Worm (Caenorhabditis elegans) whole organism, young adult: ENCODE data around the gene F08G2.4.

ENCODE experiments used
- B0035.1 ChIP-seq: sonication (generic microtip); optimal IDR thresholded peaks from 2 replicates; lab custom pipeline; 2016; ENCODE audit warnings: missing genetic modification characterization, mild to moderate bottlenecking, missing compliant biosample characterization, missing genotype, missing genetic modification reagents
- F49E8.2 ChIP-seq: sonication (generic microtip); optimal IDR thresholded peaks from 3 replicates; lab custom pipeline; 2017; ENCODE audit warnings: missing genetic modification characterization, mild to moderate bottlenecking, missing compliant biosample characterization, antibody characterized with exemption, moderate library complexity; ENCODE audit not compliant: insufficient read depth
- F55B11.4 ChIP-seq: sonication (generic microtip); optimal IDR thresholded peaks from 2 replicates; lab custom pipeline; 2016; ENCODE audit warnings: missing compliant biosample characterization, missing genetic modification characterization, borderline replicate concordance; ENCODE audit not compliant: insufficient read depth
- Y56A3A.18 ChIP-seq: fragments of 200-800 bp; sonication (Bioruptor generic); IDR thresholded peaks from 2 replicates; pipeline ENCODE4 v1.3.6; 2022; ENCODE audit warnings: missing genetic modification reagents, missing genetic modification characterization, missing compliant biosample characterization
- Y95B8A.8 ChIP-seq: fragments of 200-800 bp; sonication (Bioruptor generic); IDR thresholded peaks from 2 replicates; pipeline ENCODE4 v1.3.6; 2022; ENCODE audit warnings: missing genetic modification reagents, missing genetic modification characterization, missing compliant biosample characterization
- ZK185.1 ChIP-seq: sonication (generic microtip); optimal IDR thresholded peaks from 2 replicates; lab custom pipeline; 2016; ENCODE audit warnings: mild to moderate bottlenecking, missing genetic modification characterization, missing compliant biosample characterization; ENCODE audit not compliant: poor library complexity, severe bottlenecking
- aptf-2 ChIP-seq: fragments of 200-800 bp; sonication (Bioruptor generic); conservative IDR thresholded peaks from 2 replicates; pipeline ENCODE4 v1.3.6; 2022; ENCODE audit warnings: missing genetic modification reagents, missing genetic modification characterization, missing compliant biosample characterization
- atf-7 ChIP-seq: sonication (generic microtip); optimal IDR thresholded peaks from 2 replicates; lab custom pipeline; 2017; ENCODE audit warnings: mild to moderate bottlenecking, missing genetic modification characterization, missing compliant biosample characterization
- attf-6 ChIP-seq: fragments of 200-800 bp; sonication (Bioruptor generic); IDR thresholded peaks from 2 replicates; pipeline ENCODE4 v1.3.6; 2022; ENCODE audit warnings: missing genetic modification reagents, missing genetic modification characterization, missing compliant biosample characterization
- ccch-3 ChIP-seq: fragments of 200-800 bp; sonication (Bioruptor generic); optimal IDR thresholded peaks from 2 replicates; lab custom pipeline; 2018; ENCODE audit warnings: mild to moderate bottlenecking, missing genetic modification characterization, missing compliant biosample characterization
- ceh-100 ChIP-seq: fragments of 200-800 bp; sonication (Bioruptor generic); IDR thresholded peaks from 2 replicates; pipeline ENCODE4 v1.3.6; 2022; ENCODE audit warnings: missing genetic modification reagents, missing genetic modification characterization, missing compliant biosample characterization
- ceh-91 ChIP-seq: fragments of 200-800 bp; sonication (Bioruptor generic); IDR thresholded peaks from 2 replicates; pipeline ENCODE4 v1.3.6; 2022; ENCODE audit warnings: missing genetic modification reagents, missing genetic modification characterization, missing compliant biosample characterization
- die-1 ChIP-seq: sonication (generic microtip); optimal IDR thresholded peaks from 2 replicates; lab custom pipeline; 2016; ENCODE audit warnings: missing genotype, mild to moderate bottlenecking, missing genetic modification characterization, missing compliant biosample characterization
- egl-18 ChIP-seq: fragments of 200-800 bp; sonication (Bioruptor generic); IDR thresholded peaks from 2 replicates; pipeline ENCODE4 v1.3.6; 2022; ENCODE audit warnings: missing genetic modification reagents, missing genetic modification characterization, missing compliant biosample characterization
- gei-17 ChIP-seq: fragments of 200-800 bp; sonication (Bioruptor generic); optimal IDR thresholded peaks from 2 replicates; lab custom pipeline; 2018; ENCODE audit warnings: mild to moderate bottlenecking, missing genetic modification characterization, missing compliant biosample characterization
- lag-1 ChIP-seq: fragments of 200-800 bp; sonication (Bioruptor generic); IDR thresholded peaks from 2 replicates; pipeline ENCODE4 v1.3.6; 2022; ENCODE audit warnings: missing genetic modification reagents, missing genetic modification characterization, missing compliant biosample characterization
- let-607 ChIP-seq, 2 experiments: fragments of 200-800 bp in 1 of 2; sonication (Bioruptor generic) in 1 of 2; sonication (generic microtip) in 1 of 2; optimal IDR thresholded peaks; 2 replicates each; lab custom pipeline; 2016 to 2018; ENCODE audit warnings: mild to moderate bottlenecking in 2 of 2, missing compliant biosample characterization in 2 of 2, missing genetic modification characterization in 2 of 2, moderate library complexity in 2 of 2, missing genotype in 1 of 2
- lin-26 ChIP-seq: fragments of 200-800 bp; sonication (Bioruptor generic); IDR thresholded peaks from 2 replicates; pipeline ENCODE4 v1.3.6; 2022; ENCODE audit warnings: missing genetic modification reagents, missing genetic modification characterization, missing compliant biosample characterization
- lin-40 ChIP-seq: sonication (generic microtip); optimal IDR thresholded peaks from 2 replicates; lab custom pipeline; 2016; ENCODE audit warnings: missing genetic modification characterization, mild to moderate bottlenecking, missing compliant biosample characterization, missing genotype, missing genetic modification reagents
- lsl-1 ChIP-seq: fragments of 200-800 bp; sonication (Bioruptor generic); optimal IDR thresholded peaks from 2 replicates; lab custom pipeline; 2018; ENCODE audit warnings: mild to moderate bottlenecking, missing genetic modification characterization, moderate library complexity, missing compliant biosample characterization
- lsy-27 ChIP-seq: sonication (generic microtip); optimal IDR thresholded peaks from 2 replicates; lab custom pipeline; 2017; ENCODE audit warnings: missing genetic modification characterization, mild to moderate bottlenecking, missing compliant biosample characterization, antibody characterized with exemption, missing genotype, borderline replicate concordance; ENCODE audit not compliant: insufficient read depth
- madf-10 ChIP-seq: sonication (generic microtip); optimal IDR thresholded peaks from 2 replicates; lab custom pipeline; 2016; ENCODE audit warnings: mild to moderate bottlenecking, missing genetic modification characterization, missing compliant biosample characterization
- nfyb-1 ChIP-seq: fragments of 200-800 bp; sonication (Bioruptor generic); IDR thresholded peaks from 2 replicates; pipeline ENCODE4 v1.3.6; 2022; ENCODE audit warnings: missing genetic modification reagents, missing genetic modification characterization, missing compliant biosample characterization
- nhr-80 ChIP-seq: sonication (generic microtip); optimal IDR thresholded peaks from 2 replicates; lab custom pipeline; 2016; ENCODE audit warnings: missing genetic modification characterization, missing compliant biosample characterization
- rcor-1 ChIP-seq: fragments of 200-800 bp; sonication (Bioruptor generic); IDR thresholded peaks from 2 replicates; pipeline ENCODE4 v1.3.6; 2022; ENCODE audit warnings: missing genetic modification reagents, missing genetic modification characterization, missing compliant biosample characterization
- rpc-1 ChIP-seq, 2 experiments: fragments of 150-350 bp in 1 of 2; sonication (generic microtip) in 1 of 2; optimal IDR thresholded peaks; 2 replicates each; lab custom pipeline; 2014 to 2018; ENCODE audit warnings: missing biosample characterization in 1 of 2, missing genetic modification characterization in 1 of 2, missing genetic modification reagents in 1 of 2, missing genotype in 1 of 2
- sdz-38 ChIP-seq: sonication (generic microtip); optimal IDR thresholded peaks from 2 replicates; lab custom pipeline; 2016; ENCODE audit warnings: missing genotype, missing genetic modification characterization, missing compliant biosample characterization
- snpc-1.1 ChIP-seq: sonication (generic microtip); optimal IDR thresholded peaks from 2 replicates; lab custom pipeline; 2017; ENCODE audit warnings: missing genetic modification characterization, mild to moderate bottlenecking, missing compliant biosample characterization, antibody characterized with exemption, moderate library complexity, missing genotype, missing genetic modification reagents; ENCODE audit not compliant: insufficient read depth
- snpc-1.3 ChIP-seq: sonication (generic microtip); optimal IDR thresholded peaks from 2 replicates; lab custom pipeline; 2017; ENCODE audit warnings: missing genetic modification characterization, mild to moderate bottlenecking, missing compliant biosample characterization, antibody characterized with exemption, moderate library complexity, missing genotype, missing genetic modification reagents; ENCODE audit not compliant: insufficient read depth
- snpc-3.4 ChIP-seq: sonication (generic microtip); optimal IDR thresholded peaks from 2 replicates; lab custom pipeline; 2017; ENCODE audit warnings: missing genetic modification characterization, mild to moderate bottlenecking, missing compliant biosample characterization, antibody characterized with exemption, moderate library complexity, missing genotype, missing genetic modification reagents
- snpc-4 ChIP-seq, 5 experiments: fragments of 150-350 bp in 1 of 5; sonication (generic microtip) in 4 of 5; optimal IDR thresholded peaks; 2 replicates each; lab custom pipeline; 2014 to 2018; ENCODE audit warnings: missing genetic modification characterization in 5 of 5, missing biosample characterization in 3 of 5, antibody characterized with exemption in 2 of 5, mild to moderate bottlenecking in 2 of 5, missing compliant biosample characterization in 2 of 5, missing genotype in 2 of 5, moderate library complexity in 2 of 5, missing genetic modification reagents in 1 of 5
- tbp1 ChIP-seq: fragments of 200-800 bp; sonication (Bioruptor generic); optimal IDR thresholded peaks from 2 replicates; lab custom pipeline; 2018; ENCODE audit warnings: mild to moderate bottlenecking, missing genetic modification characterization, missing compliant biosample characterization
- xnd-1 ChIP-seq: sonication (generic microtip); optimal IDR thresholded peaks from 2 replicates; lab custom pipeline; 2016; ENCODE audit warnings: missing genotype, missing genetic modification reagents, missing genetic modification characterization, missing compliant biosample characterization
- zfh-2 ChIP-seq: fragments of 200-800 bp; sonication (Bioruptor generic); conservative IDR thresholded peaks from 2 replicates; pipeline ENCODE4 v1.3.6; 2022; ENCODE audit warnings: missing genetic modification reagents, missing genetic modification characterization, missing compliant biosample characterization
- ztf-18 ChIP-seq: sonication (generic microtip); optimal IDR thresholded peaks from 2 replicates; lab custom pipeline; 2016; ENCODE audit warnings: missing genotype, mild to moderate bottlenecking, missing genetic modification characterization, missing compliant biosample characterization
- ztf-22 ChIP-seq: fragments of 200-800 bp; sonication (Bioruptor generic); optimal IDR thresholded peaks from 2 replicates; lab custom pipeline; 2018; ENCODE audit warnings: mild to moderate bottlenecking, missing genetic modification characterization, moderate library complexity, missing compliant biosample characterization

Gene F08G2.4

ce11 chrII:13842340-13842739 lies 11.9 kb downstream of the F08G2.4 start:
- TF ChIP-seq xnd-1 (tag; lab: Kevin White, UChicago), result no peak

ce11 chrII:13846018-13846417 lies 15.6 kb downstream of the F08G2.4 start:
- no peak for TF ChIP-seq atf-7 (tag; lab: Kevin White, UChicago)
- TF ChIP-seq snpc-4 (GFP tag; optimal IDR thresholded peaks at IDR 0.05; lab: Kevin White, UChicago), result no peak
- peak in 1 of 4 experiments; percentile 51 for TF ChIP-seq snpc-4 (tag; optimal IDR thresholded peaks at IDR 0.05; lab: Kevin White, UChicago)
- TF ChIP-seq nhr-80, result peak; percentile 81
- peak in 1 of 2 experiments; percentile 6 for TF ChIP-seq let-607 (tag; optimal IDR thresholded peaks at IDR 0.05; lab: Kevin White, UChicago)
- TF ChIP-seq, all 124 proteins: peak for 3

ce11 chrII:13847366-13847765 lies 17.0 kb downstream of the F08G2.4 start:
- no peak for TF ChIP-seq ceh-91 (GFP tag; lab: Robert Waterston, UW)
- TF ChIP-seq gei-17 (GFP tag; lab: Kevin White, UChicago), result no peak
- TF ChIP-seq lsy-27 (tag; lab: Kevin White, UChicago), result no peak
- no peak for TF ChIP-seq tbp1 (GFP tag; lab: Kevin White, UChicago)
- TF ChIP-seq rpc-1 (optimal IDR thresholded peaks at IDR 0.05; lab: Kevin White, UChicago), result no peak
- TF ChIP-seq rpc-1 (tag; optimal IDR thresholded peaks at IDR 0.05; lab: Kevin White, UChicago), result no peak
- TF ChIP-seq ztf-18 (tag; lab: Kevin White, UChicago), result no peak
- no peak for TF ChIP-seq sdz-38
- no peak for TF ChIP-seq egl-18 (GFP tag; lab: Robert Waterston, UW)
- TF ChIP-seq ccch-3 (GFP tag; lab: Kevin White, UChicago), result no peak
- TF ChIP-seq ceh-100, result no peak
- TF ChIP-seq xnd-1 (tag; lab: Kevin White, UChicago), result no peak
- no peak for TF ChIP-seq lin-26 (GFP tag; lab: Robert Waterston, UW)
- no peak for TF ChIP-seq Y95B8A.8 (GFP tag; lab: Robert Waterston, UW)
- no peak for TF ChIP-seq madf-10 (tag; lab: Kevin White, UChicago)
- TF ChIP-seq lsl-1 (GFP tag; lab: Kevin White, UChicago), result no peak
- no peak for TF ChIP-seq ztf-22 (GFP tag; lab: Kevin White, UChicago)
- no peak for TF ChIP-seq attf-6 (GFP tag; lab: Robert Waterston, UW)
- TF ChIP-seq, all 124 proteins: peak for 0

- no peak for TF ChIP-seq lag-1 (GFP tag; lab: Robert Waterston, UW)
- no peak for TF ChIP-seq B0035.1 (tag; lab: Kevin White, UChicago)
- TF ChIP-seq F55B11.4 (tag; lab: Kevin White, UChicago), result no peak
- TF ChIP-seq tbp1 (GFP tag; lab: Kevin White, UChicago), result no peak
- TF ChIP-seq Y56A3A.18, result no peak
Observed at ce11 chrII:13852004-13852403, 21.6 kb downstream of the F08G2.4 start, which contains the start of gene F08G2.8. Gene F08G2.8, plus strand, starts transcription at chrII:13852304.

ce11 chrII:13852532-13853199 lies 22.3 kb downstream of the F08G2.4 start:
- peak; percentile 25 for TF ChIP-seq xnd-1 (tag; lab: Kevin White, UChicago)
- peak; percentile 70 for TF ChIP-seq F49E8.2
- TF ChIP-seq zfh-2 (GFP tag; lab: Robert Waterston, UW), result peak; percentile 59
- TF ChIP-seq rcor-1 (GFP tag; lab: Robert Waterston, UW), result 0 out of 2 replicates have a peak, but pooled peaks have one; percentile 25
- peak; percentile 13 for TF ChIP-seq snpc-1.3 (tag; lab: Kevin White, UChicago)
- TF ChIP-seq aptf-2 (GFP tag; lab: Robert Waterston, UW), result peak; percentile 93
- TF ChIP-seq ztf-18 (tag; lab: Kevin White, UChicago), result peak; percentile 10
- peak; percentile 13 for TF ChIP-seq ZK185.1 (tag; lab: Kevin White, UChicago)
- TF ChIP-seq ceh-100, result peak; percentile 60; the same call in 1 of the 2 replicates
- peak; percentile 87 for TF ChIP-seq snpc-1.1
- TF ChIP-seq let-607 (tag; optimal IDR thresholded peaks at IDR 0.05; lab: Kevin White, UChicago), result peak in 1 of 2 experiments; percentile 6
- TF ChIP-seq tbp1 (GFP tag; lab: Kevin White, UChicago), result peak; percentile 63
- TF ChIP-seq nfyb-1 (GFP tag; lab: Robert Waterston, UW), result peak; percentile 69; the same call in 1 of the 2 replicates
- peak; percentile 18 for TF ChIP-seq die-1
- TF ChIP-seq nhr-80, result peak; percentile 2
- TF ChIP-seq attf-6 (GFP tag; lab: Robert Waterston, UW), result peak; percentile 94
- peak; percentile 27 for TF ChIP-seq snpc-3.4 (tag; lab: Kevin White, UChicago)
- TF ChIP-seq lin-40 (tag; lab: Kevin White, UChicago), result peak; percentile 26
